Worm (Caenorhabditis elegans) whole organism, mixed stage, embryonic: ENCODE data around the gene srab-16.

ENCODE experiments used
- elt-3 ChIP-seq: fragments of 150-350 bp; optimal IDR thresholded peaks from 2 replicates; lab custom pipeline; 2014; ENCODE audit warnings: missing biosample characterization, missing genetic modification characterization
- lin-32 ChIP-seq: fragments of 200-800 bp; sonication (Bioruptor generic); optimal IDR thresholded peaks from 2 replicates; lab custom pipeline; 2018; ENCODE audit warnings: mild to moderate bottlenecking, missing genetic modification characterization, missing compliant biosample characterization
- unc-62 ChIP-seq: fragments of 150-350 bp; optimal IDR thresholded peaks from 2 replicates; lab custom pipeline; 2014; ENCODE audit warnings: missing biosample characterization, missing genetic modification reagents, missing genetic modification characterization

ce11 chrV:777285-777684 is 5.2 kb upstream of the srab-16 start, which contains the start of gene R09E12.9:
- TF ChIP-seq lin-32 (GFP tag; lab: Kevin White, UChicago) (no peak), elt-3 (no peak), unc-62 (GFP tag; lab: Kevin White, UChicago) (no peak)
